Fruit fly (Drosophila melanogaster) S2 (cell line): ENCODE data around the gene SREBP.

Experiments used
- CG8478 ChIP-seq: fragments of >200 bp; optimal IDR thresholded peaks from 2 replicates; lab custom pipeline; 2018
- CTCF ChIP-seq, 2 experiments: fragments of >200 bp; optimal IDR thresholded peaks; 2 replicates each; lab custom pipeline; 2018

DNA sequence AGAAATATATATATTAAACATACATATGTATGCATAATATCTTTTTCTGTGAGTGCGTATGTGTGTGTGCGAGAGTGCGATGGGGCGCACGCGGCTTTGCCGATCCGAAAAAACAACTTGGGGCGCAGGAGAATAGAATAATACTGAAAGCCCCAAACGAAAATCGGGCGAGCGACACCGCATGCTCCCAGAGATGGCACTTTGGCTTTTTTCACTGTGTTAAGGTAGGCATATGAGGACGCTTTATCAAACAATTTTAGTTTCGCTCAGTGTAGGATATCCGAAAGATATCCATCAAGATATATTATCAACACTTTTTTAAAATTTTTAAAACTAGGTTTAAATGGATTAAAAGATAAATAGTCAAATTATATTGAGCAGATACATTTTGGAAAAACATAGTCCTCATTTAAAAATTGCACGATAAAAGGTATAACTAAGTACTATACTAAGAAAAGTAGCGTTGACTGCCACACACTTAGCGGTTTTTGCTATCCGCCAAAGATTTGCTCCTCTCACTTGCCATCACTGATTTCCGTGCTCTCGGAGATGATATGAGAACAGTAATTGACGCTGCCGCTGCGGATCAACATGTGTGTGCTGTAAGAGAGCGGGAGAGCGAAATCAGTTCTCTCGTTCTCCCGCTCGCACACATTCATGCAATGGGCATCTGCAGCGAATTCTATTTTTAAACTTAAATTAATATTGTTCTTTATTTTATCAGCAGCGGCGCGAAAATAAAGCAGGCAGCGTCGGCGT, 2.6 kb upstream of the SREBP start:
- TF ChIP-seq CG8478 (lab: Kevin White, UChicago) (no peak), CTCF (optimal IDR thresholded peaks at IDR 0.05; lab: Kevin White, UChicago) (no peak)
